Fruit fly (Drosophila melanogaster): Measurements from ENCODE around the gene CG4793.

CG4793 gene

DNA sequence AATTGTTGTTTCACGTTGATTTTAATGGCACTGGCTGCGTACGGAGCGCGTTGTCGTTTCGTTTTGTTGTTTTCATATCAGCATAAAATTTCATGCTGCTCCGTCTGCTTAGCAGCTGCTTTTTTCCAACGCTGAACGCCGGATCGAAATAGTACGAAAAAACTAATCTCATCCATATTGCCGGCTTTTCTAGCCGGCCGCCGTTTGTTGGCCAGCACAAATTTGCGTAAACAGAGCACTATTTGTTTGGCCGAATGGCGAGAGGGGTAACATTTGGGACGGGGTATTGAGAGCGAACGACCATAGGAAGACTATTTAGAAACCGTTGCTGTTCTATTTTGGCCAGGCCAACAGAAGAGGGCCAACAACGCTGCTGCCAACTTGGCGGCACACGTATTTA, 13.4 kb upstream of the CG4793 start (continued):
- peak; percentile 5 for TF ChIP-seq CG17385 (GFP tag; optimal IDR thresholded peaks at IDR 0.05)
- TF ChIP-seq CG15073 (GFP tag; optimal IDR thresholded peaks at IDR 0.05): no peak
- TF ChIP-seq Trl (optimal IDR thresholded peaks at IDR 0.05): peak in 1 of 2 experiments; percentile 13
- TF ChIP-seq Trl (GFP tag; optimal IDR thresholded peaks at IDR 0.05): no peak
- TF ChIP-seq pum (GFP tag; optimal IDR thresholded peaks at IDR 0.05): no peak
- no peak for TF ChIP-seq CG18011 (GFP tag; optimal IDR thresholded peaks at IDR 0.05)
- TF ChIP-seq grau (tag; optimal IDR thresholded peaks at IDR 0.05): peak; percentile 4
- TF ChIP-seq slp2 (GFP tag; optimal IDR thresholded peaks at IDR 0.05): no peak
- TF ChIP-seq B-H1 (GFP tag; IDR thresholded peaks at IDR 0.05): peak; percentile 11; the same call in 1 of the 3 replicates
- TF ChIP-seq tio (GFP tag; optimal IDR thresholded peaks at IDR 0.05): no peak
- no peak for TF ChIP-seq pita (GFP tag; optimal IDR thresholded peaks at IDR 0.05)
- no peak for TF ChIP-seq ken (GFP tag; IDR thresholded peaks at IDR 0.05)
- TF ChIP-seq gro (GFP tag; optimal IDR thresholded peaks at IDR 0.05): peak; percentile 50
- TF ChIP-seq CkIIα-i1 (GFP tag; IDR thresholded peaks at IDR 0.05): no peak
- TF ChIP-seq Ravus (GFP tag; IDR thresholded peaks at IDR 0.05): no peak
- no peak for TF ChIP-seq CG17328 (GFP tag; IDR thresholded peaks at IDR 0.05)
- no peak for TF ChIP-seq z (GFP tag; IDR thresholded peaks at IDR 0.05)
- no peak for TF ChIP-seq CG1529 (GFP tag; optimal IDR thresholded peaks at IDR 0.05)
- no peak for TF ChIP-seq Mes4 (GFP tag; optimal IDR thresholded peaks at IDR 0.05)
- peak; percentile 1 for TF ChIP-seq unpg (GFP tag; optimal IDR thresholded peaks at IDR 0.05)
- TF ChIP-seq psq (GFP tag; optimal IDR thresholded peaks at IDR 0.05): no peak
- TF ChIP-seq NC2α (GFP tag; optimal IDR thresholded peaks at IDR 0.05): no peak
- TF ChIP-seq maf-S (GFP tag; optimal IDR thresholded peaks at IDR 0.05): no peak
- no peak for TF ChIP-seq Dip3 (GFP tag; optimal IDR thresholded peaks at IDR 0.05)
- no peak for TF ChIP-seq CG2889 (GFP tag; IDR thresholded peaks at IDR 0.05)
- TF ChIP-seq bcd (GFP tag; optimal IDR thresholded peaks at IDR 0.05): no peak
- TF ChIP-seq ftz-f1 (GFP tag; optimal IDR thresholded peaks at IDR 0.05): peak; percentile 96
- no peak for TF ChIP-seq gsb-n (tag; optimal IDR thresholded peaks at IDR 0.05)
- no peak for TF ChIP-seq CG17359 (tag; optimal IDR thresholded peaks at IDR 0.05)
- TF ChIP-seq CG4617 (GFP tag; optimal IDR thresholded peaks at IDR 0.05; ENCODE audit: borderline replicate concordance): no peak
- no peak for TF ChIP-seq fru (optimal IDR thresholded peaks at IDR 0.05)
- TF ChIP-seq ind (GFP tag; optimal IDR thresholded peaks at IDR 0.05): no peak
- TF ChIP-seq inv (GFP tag; IDR thresholded peaks at IDR 0.05; ENCODE audit: partially characterized antibody): no peak
- TF ChIP-seq CG6813 (GFP tag; optimal IDR thresholded peaks at IDR 0.05): no peak
- TF ChIP-seq ato (GFP tag; IDR thresholded peaks at IDR 0.05; ENCODE audit: partially characterized antibody): no peak
- no peak for TF ChIP-seq TFAM (GFP tag; optimal IDR thresholded peaks at IDR 0.05)
- TF ChIP-seq CG17186 (GFP tag; optimal IDR thresholded peaks at IDR 0.05): no peak
- TF ChIP-seq CG33213 (GFP tag; optimal IDR thresholded peaks at IDR 0.05): no peak
- TF ChIP-seq CG14965 (GFP tag; optimal IDR thresholded peaks at IDR 0.05; ENCODE audit: borderline replicate concordance): no peak
- TF ChIP-seq CG11398 (GFP tag; optimal IDR thresholded peaks at IDR 0.05): peak; percentile 12
- TF ChIP-seq chinmo (GFP tag; IDR thresholded peaks at IDR 0.05; ENCODE audit: partially characterized antibody): peak; percentile 95
- no peak for TF ChIP-seq mam (GFP tag; optimal IDR thresholded peaks at IDR 0.05)
- no peak for TF ChIP-seq slou (GFP tag; optimal IDR thresholded peaks at IDR 0.05)
- TF ChIP-seq yki (optimal IDR thresholded peaks at IDR 0.05): no peak
- TF ChIP-seq Ada2b (GFP tag; IDR thresholded peaks at IDR 0.05): no peak
- TF ChIP-seq Ets97D (GFP tag; optimal IDR thresholded peaks at IDR 0.05): no peak
- TF ChIP-seq Sin3A (optimal IDR thresholded peaks at IDR 0.05): no peak
- no peak for TF ChIP-seq MBD-R2 (GFP tag; IDR thresholded peaks at IDR 0.05)
- TF ChIP-seq CG10654 (GFP tag; optimal IDR thresholded peaks at IDR 0.05): no peak
- TF ChIP-seq Jarid2 (GFP tag; optimal IDR thresholded peaks at IDR 0.05): no peak
- TF ChIP-seq Six4 (GFP tag; optimal IDR thresholded peaks at IDR 0.05): no peak
- TF ChIP-seq gcm (GFP tag; optimal IDR thresholded peaks at IDR 0.05): no peak
- TF ChIP-seq H2.0 (GFP tag; IDR thresholded peaks at IDR 0.05): no peak

Data from whole organism, embryonic.